Fruit fly (Drosophila melanogaster): ENCODE results near the gene CG42465.

The CG42465 gene

dm6 chr2L:3705438-3705921, 5.5 kb downstream of the CG42465 start, which contains the start of gene CG31778:
CG31778 (minus strand) TSS chr2L:3705488.
- TF ChIP-seq Ets98B (GFP tag; IDR thresholded peaks at IDR 0.05) (peak; percentile 84), CG4496 (GFP tag; IDR thresholded peaks at IDR 0.05) (peak; percentile 87), gl (tag; optimal IDR thresholded peaks at IDR 0.05) (peak; percentile 45), CG34367 (tag; optimal IDR thresholded peaks at IDR 0.05) (peak; percentile 74), CG32121 (GFP tag; IDR thresholded peaks at IDR 0.05) (peak; percentile 76), CG8159 (tag; optimal IDR thresholded peaks at IDR 0.05) (peak; percentile 77), CG14655 (GFP tag; optimal IDR thresholded peaks at IDR 0.05) (peak; percentile 73), Snoo (tag; optimal IDR thresholded peaks at IDR 0.05) (peak; percentile 79), CG13204 (GFP tag; optimal IDR thresholded peaks at IDR 0.05) (peak; percentile 15), CG17806 (tag; optimal IDR thresholded peaks at IDR 0.05) (peak; percentile 81), fd96Ca (GFP tag; IDR thresholded peaks at IDR 0.05) (peak; percentile 69), CG9948 (tag; optimal IDR thresholded peaks at IDR 0.05) (peak; percentile 60), CG8301 (tag; optimal IDR thresholded peaks at IDR 0.05) (peak; percentile 70), CG12605 (GFP tag; IDR thresholded peaks at IDR 0.05) (peak; percentile 58), EcR (GFP tag; optimal IDR thresholded peaks at IDR 0.05) (no peak), CG15710 (tag; optimal IDR thresholded peaks at IDR 0.05) (peak; percentile 80), rn (GFP tag; IDR thresholded peaks at IDR 0.05) (peak; percentile 36; the same call in 1 of the 2 replicates), CG10348 (GFP tag; IDR thresholded peaks at IDR 0.05) (no peak), D1 (tag; optimal IDR thresholded peaks at IDR 0.05) (no peak), Pif1A (GFP tag; optimal IDR thresholded peaks at IDR 0.05) (peak; percentile 56), Pif1B (GFP tag; optimal IDR thresholded peaks at IDR 0.05) (peak; percentile 58)

dm6 chr2L:3706963-3707362, 7.0 kb downstream of the CG42465 start, which contains the start of gene CG31777:
CG31777 (minus strand) TSS chr2L:3707063.
- TF ChIP-seq EcR (GFP tag; optimal IDR thresholded peaks at IDR 0.05), result peak; percentile 56
- no peak for TF ChIP-seq fd96Ca (GFP tag; IDR thresholded peaks at IDR 0.05)

dm6 chr2L:3711665-3712064, 11.7 kb downstream of the CG42465 start, which contains the start of gene cutlet:
cutlet (minus strand) TSS chr2L:3711748.
- TF ChIP-seq CG13204 (GFP tag; optimal IDR thresholded peaks at IDR 0.05), result no peak
- no peak for TF ChIP-seq CG15710 (tag; optimal IDR thresholded peaks at IDR 0.05)
- TF ChIP-seq CG32121 (GFP tag; IDR thresholded peaks at IDR 0.05), result no peak
- TF ChIP-seq Ets98B (GFP tag; IDR thresholded peaks at IDR 0.05), result no peak
- TF ChIP-seq CG9948 (tag; optimal IDR thresholded peaks at IDR 0.05), result no peak
- TF ChIP-seq Pif1A (GFP tag; optimal IDR thresholded peaks at IDR 0.05), result no peak
- TF ChIP-seq CG8301 (tag; optimal IDR thresholded peaks at IDR 0.05), result no peak
- TF ChIP-seq CG14655 (GFP tag; optimal IDR thresholded peaks at IDR 0.05), result no peak

- TF ChIP-seq D1 (tag; optimal IDR thresholded peaks at IDR 0.05) (no peak), EcR (GFP tag; optimal IDR thresholded peaks at IDR 0.05) (no peak), CG14655 (GFP tag; optimal IDR thresholded peaks at IDR 0.05) (no peak), CG8159 (tag; optimal IDR thresholded peaks at IDR 0.05) (no peak), Pif1B (GFP tag; optimal IDR thresholded peaks at IDR 0.05) (no peak), Ets98B (GFP tag; IDR thresholded peaks at IDR 0.05) (no peak), CG32121 (GFP tag; IDR thresholded peaks at IDR 0.05) (no peak), CG9948 (tag; optimal IDR thresholded peaks at IDR 0.05) (no peak), Pif1A (GFP tag; optimal IDR thresholded peaks at IDR 0.05) (no peak), CG8301 (tag; optimal IDR thresholded peaks at IDR 0.05) (no peak), rn (GFP tag; IDR thresholded peaks at IDR 0.05) (no peak), Snoo (tag; optimal IDR thresholded peaks at IDR 0.05) (no peak), CG4496 (GFP tag; IDR thresholded peaks at IDR 0.05) (no peak), CG17806 (tag; optimal IDR thresholded peaks at IDR 0.05) (no peak), CG10348 (GFP tag; IDR thresholded peaks at IDR 0.05) (no peak), CG12605 (GFP tag; IDR thresholded peaks at IDR 0.05) (no peak)
These were observed 13.0 kb downstream of the CG42465 start, which contains the start of the genes CG31955 and CG2818 for dm6 chr2L:3712949-3713416. CG31955 (minus strand) TSS chr2L:3713105. CG2818 (plus strand) TSS chr2L:3713360.

dm6 chr2L:3713545-3714156, 13.7 kb downstream of the CG42465 start:
- TF ChIP-seq Pif1A (GFP tag; optimal IDR thresholded peaks at IDR 0.05) (no peak), D1 (tag; optimal IDR thresholded peaks at IDR 0.05) (no peak), CG4496 (GFP tag; IDR thresholded peaks at IDR 0.05) (no peak), CG8159 (tag; optimal IDR thresholded peaks at IDR 0.05) (no peak), CG17806 (tag; optimal IDR thresholded peaks at IDR 0.05) (no peak), CG14655 (GFP tag; optimal IDR thresholded peaks at IDR 0.05) (no peak), CG34367 (tag; optimal IDR thresholded peaks at IDR 0.05) (no peak), EcR (GFP tag; optimal IDR thresholded peaks at IDR 0.05) (no peak), Ets98B (GFP tag; IDR thresholded peaks at IDR 0.05) (no peak; the same call in 1 of the 2 replicates), CG32121 (GFP tag; IDR thresholded peaks at IDR 0.05) (no peak; the same call in 1 of the 2 replicates), gl (tag; optimal IDR thresholded peaks at IDR 0.05) (no peak), fd96Ca (GFP tag; IDR thresholded peaks at IDR 0.05) (no peak), Snoo (tag; optimal IDR thresholded peaks at IDR 0.05) (no peak)

dm6 chr2L:3717673-3718235, 17.8 kb downstream of the CG42465 start, which contains the start of the genes lectin-24A and Shaw:
lectin-24A (minus strand) TSS chr2L:3717773.
Shaw (plus strand) TSS chr2L:3718185.
- TF ChIP-seq D1 (tag; optimal IDR thresholded peaks at IDR 0.05), result no peak

Data from whole organism, pupa.